Fruit fly (Drosophila melanogaster) whole organism, embryonic: ENCODE results near the gene CG15027.

ENCODE experiments used
- Abd-B ChIP-seq: fragments of 200-800 bp; sonication (Bioruptor generic); optimal IDR thresholded peaks from 2 replicates; lab custom pipeline; 2018; ENCODE audit warnings: missing biosample characterization, mild to moderate bottlenecking, missing genetic modification characterization, moderate library complexity
- Atf6 ChIP-seq: fragments of 200-800 bp; sonication (Bioruptor generic); IDR thresholded peaks from 2 replicates; pipeline ENCODE4 v1.3.6; 2022; ENCODE audit warnings: missing biosample characterization, missing genetic modification characterization
- C15 ChIP-seq: fragments of 200-800 bp; sonication (Bioruptor generic); IDR thresholded peaks from 3 replicates; pipeline ENCODE4 v1.3.6; 2022; ENCODE audit warnings: missing biosample characterization, missing genetic modification characterization
- CG10267 ChIP-seq: fragments of 200-800 bp; sonication (Bioruptor generic); optimal IDR thresholded peaks from 2 replicates; lab custom pipeline; 2018; ENCODE audit warnings: missing biosample characterization, mild to moderate bottlenecking, missing genetic modification characterization, moderate library complexity
- CG11696 ChIP-seq: fragments of 200-800 bp; sonication (Bioruptor generic); IDR thresholded peaks from 2 replicates; pipeline ENCODE4 v1.3.6; 2022; ENCODE audit warnings: missing biosample characterization, missing genetic modification characterization
- CG11723 ChIP-seq: fragments of 200-800 bp; sonication (Bioruptor generic); optimal IDR thresholded peaks from 2 replicates; lab custom pipeline; 2017; ENCODE audit warnings: missing biosample characterization, mild to moderate bottlenecking, missing genetic modification characterization
- CG13894 ChIP-seq: fragments of 200-800 bp; sonication (Bioruptor generic); optimal IDR thresholded peaks from 3 replicates; lab custom pipeline; 2018; ENCODE audit warnings: missing biosample characterization, mild to moderate bottlenecking, missing genetic modification characterization, moderate library complexity
- CG15011 ChIP-seq: fragments of 200-800 bp; sonication (Bioruptor generic); optimal IDR thresholded peaks from 3 replicates; lab custom pipeline; 2018; ENCODE audit warnings: missing biosample characterization, mild to moderate bottlenecking, missing genetic modification characterization
- CG18011 ChIP-seq: fragments of 200-800 bp; sonication (Bioruptor generic); optimal IDR thresholded peaks from 2 replicates; lab custom pipeline; 2017; ENCODE audit warnings: missing biosample characterization, missing genetic modification characterization, mild to moderate bottlenecking, moderate library complexity, missing genotype
- CG2202 ChIP-seq: fragments of 200-800 bp; sonication (Bioruptor generic); optimal IDR thresholded peaks from 2 replicates; lab custom pipeline; 2018; ENCODE audit warnings: missing biosample characterization, mild to moderate bottlenecking, missing genetic modification characterization
- CG33213 ChIP-seq: fragments of 200-800 bp; sonication (Bioruptor generic); optimal IDR thresholded peaks from 3 replicates; lab custom pipeline; 2016; ENCODE audit warnings: missing biosample characterization, missing genetic modification characterization
- CG3407 ChIP-seq: fragments of 200-800 bp; sonication (Bioruptor generic); optimal IDR thresholded peaks from 2 replicates; lab custom pipeline; 2018; ENCODE audit warnings: missing biosample characterization, mild to moderate bottlenecking, missing genetic modification characterization
- CG34224 ChIP-seq: fragments of 200-800 bp; sonication (Bioruptor generic); IDR thresholded peaks from 3 replicates; pipeline ENCODE4 v1.3.6; 2022; ENCODE audit warnings: missing biosample characterization, missing genetic modification characterization; ENCODE audit not compliant: partially characterized antibody
- CG4328 ChIP-seq: fragments of 200-800 bp; sonication (Bioruptor generic); optimal IDR thresholded peaks from 3 replicates; lab custom pipeline; 2017; ENCODE audit warnings: missing biosample characterization, missing genetic modification reagents, missing genetic modification characterization
- CG4404 ChIP-seq: fragments of 200-800 bp; sonication (Bioruptor generic); IDR thresholded peaks from 2 replicates; pipeline ENCODE4 v1.3.6; 2022; ENCODE audit warnings: missing biosample characterization, missing genetic modification characterization
- CG6272 ChIP-seq: fragments of 200-800 bp; sonication (Bioruptor generic); IDR thresholded peaks from 2 replicates; pipeline ENCODE4 v1.3.6; 2022; ENCODE audit warnings: missing biosample characterization, missing genetic modification characterization
- CG8281 ChIP-seq: fragments of 200-800 bp; sonication (Bioruptor generic); optimal IDR thresholded peaks from 2 replicates; lab custom pipeline; 2018; ENCODE audit warnings: missing biosample characterization, mild to moderate bottlenecking, missing genetic modification characterization, moderate library complexity
- CG9215 ChIP-seq: fragments of 200-800 bp; sonication (Bioruptor generic); IDR thresholded peaks from 2 replicates; pipeline ENCODE4 v1.3.6; 2022; ENCODE audit warnings: missing biosample characterization, missing genetic modification characterization
- CG9609 ChIP-seq: fragments of 200-800 bp; sonication (Bioruptor generic); optimal IDR thresholded peaks from 3 replicates; lab custom pipeline; 2016; ENCODE audit warnings: missing biosample characterization, missing genetic modification characterization
- CTCF ChIP-seq: fragments of 200-800 bp; sonication (Bioruptor generic); optimal IDR thresholded peaks from 2 replicates; lab custom pipeline; 2017; ENCODE audit warnings: missing biosample characterization, mild to moderate bottlenecking, missing genetic modification characterization, moderate library complexity
- CoRest ChIP-seq: fragments of 200-800 bp; sonication (Bioruptor generic); optimal IDR thresholded peaks from 3 replicates; lab custom pipeline; 2018; ENCODE audit warnings: missing biosample characterization, mild to moderate bottlenecking, missing genetic modification characterization, moderate library complexity
- Dp ChIP-seq: fragments of 200-800 bp; sonication (Bioruptor generic); optimal IDR thresholded peaks from 2 replicates; lab custom pipeline; 2018; ENCODE audit warnings: missing biosample characterization, mild to moderate bottlenecking, missing genetic modification characterization, moderate library complexity
- E2f1 ChIP-seq: fragments of 200-800 bp; sonication (Bioruptor generic); IDR thresholded peaks from 2 replicates; pipeline ENCODE4 v1.3.6; 2022; ENCODE audit warnings: missing biosample characterization, missing genetic modification characterization
- Elba2 ChIP-seq: fragments of 200-800 bp; sonication (Bioruptor generic); optimal IDR thresholded peaks from 3 replicates; lab custom pipeline; 2016; ENCODE audit warnings: missing biosample characterization, missing genetic modification characterization
- Hey ChIP-seq: fragments of 200-800 bp; sonication (Bioruptor generic); optimal IDR thresholded peaks from 3 replicates; lab custom pipeline; 2018; ENCODE audit warnings: missing biosample characterization, mild to moderate bottlenecking, missing genetic modification characterization
- Lhr ChIP-seq: fragments of 200-800 bp; sonication (Bioruptor generic); optimal IDR thresholded peaks from 3 replicates; lab custom pipeline; 2017; ENCODE audit warnings: mild to moderate bottlenecking, missing biosample characterization, missing genetic modification reagents, missing genetic modification characterization
- NC2β ChIP-seq: fragments of 200-800 bp; sonication (Bioruptor generic); optimal IDR thresholded peaks from 2 replicates; lab custom pipeline; 2016; ENCODE audit warnings: missing biosample characterization, missing genetic modification characterization
- Neu2 ChIP-seq: fragments of 200-800 bp; sonication (Bioruptor generic); optimal IDR thresholded peaks from 3 replicates; lab custom pipeline; 2016; ENCODE audit warnings: missing biosample characterization, missing genetic modification characterization, borderline replicate concordance
- Sry-β ChIP-seq: fragments of 200-800 bp; sonication (Bioruptor generic); optimal IDR thresholded peaks from 2 replicates; lab custom pipeline; 2018; ENCODE audit warnings: missing biosample characterization, mild to moderate bottlenecking, missing genetic modification characterization, moderate library complexity
- amos ChIP-seq: fragments of 200-800 bp; sonication (Bioruptor generic); IDR thresholded peaks from 2 replicates; pipeline ENCODE4 v1.3.6; 2022; ENCODE audit warnings: missing biosample characterization, missing genetic modification characterization; ENCODE audit not compliant: partially characterized antibody
- bab2 ChIP-seq: fragments of 200-800 bp; sonication (Bioruptor generic); optimal IDR thresholded peaks from 2 replicates; lab custom pipeline; 2016; ENCODE audit warnings: missing biosample characterization, missing genetic modification characterization
- bbx ChIP-seq: fragments of 200-800 bp; sonication (Bioruptor generic); IDR thresholded peaks from 2 replicates; pipeline ENCODE4 v1.3.6; 2022; ENCODE audit warnings: missing biosample characterization, missing genetic modification characterization; ENCODE audit not compliant: partially characterized antibody
- cato ChIP-seq: fragments of 200-800 bp; sonication (Bioruptor generic); optimal IDR thresholded peaks from 2 replicates; lab custom pipeline; 2016; ENCODE audit warnings: missing biosample characterization, missing genetic modification characterization, borderline replicate concordance
- cwo ChIP-seq: fragments of 200-800 bp; sonication (Bioruptor generic); optimal IDR thresholded peaks from 3 replicates; lab custom pipeline; 2017; ENCODE audit warnings: missing biosample characterization, missing genetic modification characterization, mild to moderate bottlenecking, moderate library complexity, missing genetic modification reagents
- dimm ChIP-seq: fragments of 200-800 bp; sonication (Bioruptor generic); IDR thresholded peaks from 2 replicates; pipeline ENCODE4 v1.3.6; 2022; ENCODE audit warnings: missing biosample characterization, missing genetic modification characterization
- emc ChIP-seq: fragments of 200-800 bp; sonication (Bioruptor generic); optimal IDR thresholded peaks from 2 replicates; lab custom pipeline; 2016; ENCODE audit warnings: missing biosample characterization, missing genetic modification characterization
- ftz-f1 ChIP-seq: fragments of 200-800 bp; sonication (Bioruptor generic); optimal IDR thresholded peaks from 2 replicates; lab custom pipeline; 2016; ENCODE audit warnings: missing biosample characterization, missing genetic modification characterization
- klu ChIP-seq: fragments of 200-800 bp; sonication (Bioruptor generic); IDR thresholded peaks from 2 replicates; pipeline ENCODE4 v1.3.6; 2022; ENCODE audit warnings: missing biosample characterization, missing genetic modification characterization
- peb ChIP-seq: fragments of 200-800 bp; sonication (Bioruptor generic); IDR thresholded peaks from 2 replicates; pipeline ENCODE4 v1.3.6; 2022; ENCODE audit warnings: missing biosample characterization, missing genetic modification characterization
- pros ChIP-seq: fragments of 200-800 bp; sonication (Bioruptor generic); optimal IDR thresholded peaks from 3 replicates; lab custom pipeline; 2019; ENCODE audit warnings: missing biosample characterization, mild to moderate bottlenecking, missing genetic modification characterization, moderate library complexity
- pum ChIP-seq: fragments of 200-800 bp; sonication (Bioruptor generic); optimal IDR thresholded peaks from 2 replicates; lab custom pipeline; 2016; ENCODE audit warnings: missing biosample characterization, missing genetic modification characterization
- seq ChIP-seq: fragments of 200-800 bp; sonication (Bioruptor generic); IDR thresholded peaks from 2 replicates; pipeline ENCODE4 v1.3.6; 2022; ENCODE audit warnings: missing biosample characterization, missing genetic modification characterization
- slou ChIP-seq: fragments of 200-800 bp; sonication (Bioruptor generic); optimal IDR thresholded peaks from 3 replicates; lab custom pipeline; 2016; ENCODE audit warnings: missing biosample characterization, missing genetic modification characterization
- tio ChIP-seq: fragments of 200-800 bp; sonication (Bioruptor generic); optimal IDR thresholded peaks from 2 replicates; lab custom pipeline; 2017; ENCODE audit warnings: missing biosample characterization, missing genetic modification characterization, inconsistent platforms
- tna ChIP-seq: fragments of 200-800 bp; sonication (Bioruptor generic); IDR thresholded peaks from 2 replicates; pipeline ENCODE4 v1.3.6; 2022; ENCODE audit warnings: missing biosample characterization, missing genetic modification characterization; ENCODE audit not compliant: partially characterized antibody
- toy ChIP-seq: fragments of 200-800 bp; sonication (Bioruptor generic); IDR thresholded peaks from 2 replicates; pipeline ENCODE4 v1.3.6; 2022; ENCODE audit warnings: missing biosample characterization, missing genetic modification characterization
- trem ChIP-seq: fragments of 200-800 bp; optimal IDR thresholded peaks from 3 replicates; lab custom pipeline; 2019; ENCODE audit warnings: missing biosample characterization, mild to moderate bottlenecking, missing genetic modification characterization, moderate library complexity
- wek ChIP-seq: fragments of 200-800 bp; sonication (Bioruptor generic); optimal IDR thresholded peaks from 3 replicates; lab custom pipeline; 2018; ENCODE audit warnings: missing biosample characterization, mild to moderate bottlenecking, missing genetic modification characterization, moderate library complexity
- zen2 ChIP-seq: fragments of 200-800 bp; sonication (Bioruptor generic); IDR thresholded peaks from 3 replicates; pipeline ENCODE4 v1.3.6; 2022; ENCODE audit warnings: missing biosample characterization, missing genetic modification characterization; ENCODE audit not compliant: partially characterized antibody
- zfh2 ChIP-seq: fragments of 200-800 bp; sonication (Bioruptor generic); optimal IDR thresholded peaks from 2 replicates; lab custom pipeline; 2016; ENCODE audit warnings: missing biosample characterization, missing genetic modification characterization

CG15027 gene

dm6 chrX:15084580-15085138 is 968 bp downstream of the CG15027 start, which contains the start of gene Cox17:
Gene Cox17, minus strand, starts transcription at chrX:15084699.
- TF ChIP-seq zen2 (GFP tag; lab: Robert Waterston, UW) (peak; percentile 25; the same call in 1 of the 3 replicates), Neu2 (no peak), tio (GFP tag; lab: Kevin White, UChicago) (peak; percentile 89), CG9215 (GFP tag; lab: Robert Waterston, UW) (peak; percentile 67; the same call in 1 of the 2 replicates), tna (GFP tag; lab: Robert Waterston, UW) (no peak), CG4404 (GFP tag; lab: Robert Waterston, UW) (peak; percentile 61), CG4328 (peak; percentile 81), CG9609 (GFP tag; lab: Kevin White, UChicago) (peak; percentile 57), CG11696 (GFP tag; lab: Robert Waterston, UW) (no peak), amos (peak; percentile 71; the same call in 1 of the 2 replicates), NC2β (GFP tag; lab: Kevin White, UChicago) (peak; percentile 43), zfh2 (GFP tag; lab: Kevin White, UChicago) (peak; percentile 86), Abd-B (GFP tag; lab: Kevin White, UChicago) (peak; percentile 82), CG13894 (tag; lab: Kevin White, UChicago) (peak; percentile 82), CTCF (GFP tag; lab: Kevin White, UChicago) (peak; percentile 47), CG33213 (GFP tag; lab: Kevin White, UChicago) (peak; percentile 16), peb (no peak), C15 (GFP tag; lab: Robert Waterston, UW) (no peak), Sry-β (peak; percentile 20), CG34224 (GFP tag; lab: Robert Waterston, UW) (peak; percentile 73; the same call in 2 of the 3 replicates), cwo (GFP tag; lab: Kevin White, UChicago) (peak; percentile 70), Elba2 (no peak), dimm (no peak), cato (peak; percentile 82), seq (GFP tag; lab: Robert Waterston, UW) (peak; percentile 38), CG2202 (peak; percentile 32), bbx (GFP tag; lab: Robert Waterston, UW) (peak; percentile 58), Atf6 (GFP tag; lab: Robert Waterston, UW) (peak; percentile 69; the same call in 1 of the 2 replicates), CG11723 (peak; percentile 70), emc (GFP tag; lab: Kevin White, UChicago) (peak; percentile 20), wek (no peak), pros (no peak), klu (GFP tag; lab: Robert Waterston, UW) (peak; percentile 47), trem (tag; lab: Kevin White, UChicago) (peak; percentile 89), CG3407 (peak; percentile 68), Lhr (GFP tag; lab: Kevin White, UChicago) (peak; percentile 47), Dp (peak; percentile 19), toy (GFP tag; lab: Robert Waterston, UW) (no peak), Hey (peak; percentile 36), CG10267 (tag; lab: Kevin White, UChicago) (peak; percentile 88), CG6272 (GFP tag; lab: Robert Waterston, UW) (peak; percentile 71), CG18011 (GFP tag; lab: Kevin White, UChicago) (peak; percentile 57), CG8281 (tag; lab: Kevin White, UChicago) (peak; percentile 65), slou (GFP tag; lab: Kevin White, UChicago) (peak; percentile 85), E2f1 (peak; percentile 69), ftz-f1 (GFP tag; lab: Kevin White, UChicago) (peak; percentile 67), pum (GFP tag; lab: Kevin White, UChicago) (peak; percentile 64), CoRest (peak; percentile 93), bab2 (GFP tag; lab: Kevin White, UChicago) (peak; percentile 61), CG15011 (GFP tag; lab: Kevin White, UChicago) (peak; percentile 78)
